Worm (Caenorhabditis elegans): Measurements from ENCODE around the gene cyp-35D1.
"Not testable (repeated sequence)": the region's sequence is repeated elsewhere in the genome, so short reads cannot be mapped to it uniquely, and the experiment has no call there.

Gene cyp-35D1

ce11 chrV:16040140-16040827 is 28.8 kb upstream of the cyp-35D1 start, which contains the start of the genes his-4 and his-3:
TSS of gene his-4 (minus strand) at chrV:16040515.
TSS of gene his-3 (plus strand) at chrV:16040808.
- TF ChIP-seq F13H6.1 (tag; optimal IDR thresholded peaks at IDR 0.05) (peak; percentile 27), fos-1 (tag; optimal IDR thresholded peaks at IDR 0.05) (peak; percentile 49), sma-9 (GFP tag; optimal IDR thresholded peaks at IDR 0.05) (peak; percentile 59), nhr-25 (tag; optimal IDR thresholded peaks at IDR 0.05) (peak; percentile 85), nhr-129 (tag; optimal IDR thresholded peaks at IDR 0.05) (peak; percentile 27), lsy-2 (tag; optimal IDR thresholded peaks at IDR 0.05) (peak in 1 of 2 experiments; percentile 38), lin-13 (GFP tag; optimal IDR thresholded peaks at IDR 0.05) (peak; percentile 24), ceh-16 (tag; optimal IDR thresholded peaks at IDR 0.05) (peak; percentile 95), sma-3 (GFP tag; optimal IDR thresholded peaks at IDR 0.05) (peak; percentile 39), nhr-6 (tag; optimal IDR thresholded peaks at IDR 0.05) (peak; percentile 52)
- not testable (repeated sequence) for TF ChIP-seq sma-9 (tag; optimal IDR thresholded peaks at IDR 0.05)

- TF ChIP-seq fos-1 (tag; optimal IDR thresholded peaks at IDR 0.05) (no peak), ztf-1 (GFP tag; conservative IDR thresholded peaks at IDR 0.05) (no peak), egl-27 (tag; optimal IDR thresholded peaks at IDR 0.05) (no peak), dmd-4 (tag; optimal IDR thresholded peaks at IDR 0.05) (no peak), zag-1 (tag; optimal IDR thresholded peaks at IDR 0.05) (no peak)
These were observed 27.6 kb upstream of the cyp-35D1 start for ce11 chrV:16041412-16041811.

- peak; percentile 19 for TF ChIP-seq nhr-25 (tag; optimal IDR thresholded peaks at IDR 0.05)
These were observed 26.9 kb upstream of the cyp-35D1 start, which contains the start of the genes his-2 and his-1 for ce11 chrV:16041925-16042742. TSS of gene his-2 (minus strand) at chrV:16042283. TSS of gene his-1 (plus strand) at chrV:16042520.

- TF ChIP-seq lin-13 (GFP tag; optimal IDR thresholded peaks at IDR 0.05) (no peak), snpc-4 (tag; optimal IDR thresholded peaks at IDR 0.05) (no peak), alr-1 (tag; optimal IDR thresholded peaks at IDR 0.05) (no peak), F13H6.1 (tag; optimal IDR thresholded peaks at IDR 0.05) (no peak), mab-5 (tag; optimal IDR thresholded peaks at IDR 0.05) (no peak), elt-3 (tag; optimal IDR thresholded peaks at IDR 0.05) (no peak), aly-2 (tag; optimal IDR thresholded peaks at IDR 0.05) (no peak), unc-55 (GFP tag; optimal IDR thresholded peaks at IDR 0.05) (no peak), R02D3.7 (tag; optimal IDR thresholded peaks at IDR 0.05) (no peak)
These were observed 26.4 kb upstream of the cyp-35D1 start for ce11 chrV:16042743-16043014.

- TF ChIP-seq nhr-10 (tag; optimal IDR thresholded peaks at IDR 0.05) (no peak), R02D3.7 (tag; optimal IDR thresholded peaks at IDR 0.05) (no peak), sma-9 (GFP tag; optimal IDR thresholded peaks at IDR 0.05) (peak; percentile 23), sma-9 (tag; optimal IDR thresholded peaks at IDR 0.05) (no peak), alr-1 (tag; optimal IDR thresholded peaks at IDR 0.05) (no peak), nhr-77 (tag; optimal IDR thresholded peaks at IDR 0.05) (no peak), lin-13 (GFP tag; optimal IDR thresholded peaks at IDR 0.05) (no peak), F13H6.1 (tag; optimal IDR thresholded peaks at IDR 0.05) (no peak), fos-1 (tag; optimal IDR thresholded peaks at IDR 0.05) (peak; percentile 31), zag-1 (tag; optimal IDR thresholded peaks at IDR 0.05) (no peak), crh-2 (tag; optimal IDR thresholded peaks at IDR 0.05) (peak; percentile 23), elt-1 (tag; optimal IDR thresholded peaks at IDR 0.05) (no peak), ceh-16 (tag; optimal IDR thresholded peaks at IDR 0.05) (no peak), nhr-129 (tag; optimal IDR thresholded peaks at IDR 0.05) (no peak)
These were observed 25.4 kb upstream of the cyp-35D1 start for ce11 chrV:16043686-16044085.

- TF ChIP-seq ztf-4 (tag; optimal IDR thresholded peaks at IDR 0.05) = no peak
- TF ChIP-seq unc-55 (GFP tag; optimal IDR thresholded peaks at IDR 0.05) = no peak
- no peak for TF ChIP-seq lin-13 (GFP tag; optimal IDR thresholded peaks at IDR 0.05)
- no peak for TF ChIP-seq unc-62 (GFP tag; optimal IDR thresholded peaks at IDR 0.05)
- TF ChIP-seq F13H6.1 (tag; optimal IDR thresholded peaks at IDR 0.05) = no peak
- no peak for TF ChIP-seq ztf-1 (GFP tag; conservative IDR thresholded peaks at IDR 0.05)
- TF ChIP-seq sma-9 (GFP tag; optimal IDR thresholded peaks at IDR 0.05) = peak; percentile 86
- no peak for TF ChIP-seq sma-9 (tag; optimal IDR thresholded peaks at IDR 0.05)
- TF ChIP-seq alr-1 (tag; optimal IDR thresholded peaks at IDR 0.05) = no peak
- TF ChIP-seq crh-2 (tag; optimal IDR thresholded peaks at IDR 0.05) = peak; percentile 76
- no peak for TF ChIP-seq nhr-10 (tag; optimal IDR thresholded peaks at IDR 0.05)
- no peak for TF ChIP-seq elt-3 (tag; optimal IDR thresholded peaks at IDR 0.05)
- peak; percentile 55 for TF ChIP-seq gmeb-1 (tag; optimal IDR thresholded peaks at IDR 0.05)
- peak; percentile 42 for TF ChIP-seq sma-3 (GFP tag; optimal IDR thresholded peaks at IDR 0.05)
- TF ChIP-seq nhr-21 (tag; optimal IDR thresholded peaks at IDR 0.05) = no peak
- no peak for TF ChIP-seq nhr-25 (tag; optimal IDR thresholded peaks at IDR 0.05)
- TF ChIP-seq zag-1 (tag; optimal IDR thresholded peaks at IDR 0.05) = no peak
- TF ChIP-seq fos-1 (tag; optimal IDR thresholded peaks at IDR 0.05) = no peak
- TF ChIP-seq nhr-237 (tag; optimal IDR thresholded peaks at IDR 0.05) = no peak
- TF ChIP-seq mbf-1 (tag; optimal IDR thresholded peaks at IDR 0.05) = no peak
- TF ChIP-seq nhr-129 (tag; optimal IDR thresholded peaks at IDR 0.05) = peak; percentile 43
- TF ChIP-seq aly-2 (tag; optimal IDR thresholded peaks at IDR 0.05) = no peak
- no peak for TF ChIP-seq peb-1 (tag; optimal IDR thresholded peaks at IDR 0.05)
- no peak for TF ChIP-seq ceh-82 (tag; optimal IDR thresholded peaks at IDR 0.05)
These were observed 23.2 kb upstream of the cyp-35D1 start, which contains the start of gene T10C6.15 for ce11 chrV:16045837-16046236. TSS of gene T10C6.15 (minus strand) at chrV:16045940.
